Fruit fly (Drosophila melanogaster): Measurements from ENCODE around the gene Cse1.

Cse1 gene

dm6 chr2L:16819714-16820113, 5.3 kb downstream of the Cse1 start (continued):
- TF ChIP-seq CG12942 (GFP tag; optimal IDR thresholded peaks at IDR 0.05) (no peak), Drgx (GFP tag; IDR thresholded peaks at IDR 0.05) (no peak), CG17359 (tag; optimal IDR thresholded peaks at IDR 0.05) (peak; percentile 14), C15 (GFP tag; IDR thresholded peaks at IDR 0.05) (no peak), lola (GFP tag; optimal IDR thresholded peaks at IDR 0.05) (no peak), CG34376 (GFP tag; optimal IDR thresholded peaks at IDR 0.05) (peak; percentile 71), dmrt11E (tag; optimal IDR thresholded peaks at IDR 0.05) (no peak), CG4328 (GFP tag; optimal IDR thresholded peaks at IDR 0.05) (no peak), CG6689 (GFP tag; IDR thresholded peaks at IDR 0.05) (no peak), tup (GFP tag; optimal IDR thresholded peaks at IDR 0.05) (no peak), Spps (tag; optimal IDR thresholded peaks at IDR 0.05) (no peak), Jarid2 (GFP tag; optimal IDR thresholded peaks at IDR 0.05) (no peak), CG1832 (GFP tag; optimal IDR thresholded peaks at IDR 0.05) (no peak), her (GFP tag; optimal IDR thresholded peaks at IDR 0.05) (no peak), disco-r (GFP tag; optimal IDR thresholded peaks at IDR 0.05) (no peak), stc (GFP tag; IDR thresholded peaks at IDR 0.05) (no peak), CG8478 (optimal IDR thresholded peaks at IDR 0.05) (no peak), HLH54F (GFP tag; optimal IDR thresholded peaks at IDR 0.05) (no peak), kah (GFP tag; optimal IDR thresholded peaks at IDR 0.05) (peak; percentile 4), CHES-1-like (GFP tag; optimal IDR thresholded peaks at IDR 0.05) (no peak), jigr1 (GFP tag; IDR thresholded peaks at IDR 0.05) (no peak), CG17186 (GFP tag; optimal IDR thresholded peaks at IDR 0.05) (no peak), cwo (GFP tag; optimal IDR thresholded peaks at IDR 0.05) (no peak), bowl (GFP tag; IDR thresholded peaks at IDR 0.05) (no peak), gt (GFP tag; IDR thresholded peaks at IDR 0.05) (no peak), CG4424 (GFP tag; optimal IDR thresholded peaks at IDR 0.05) (no peak), az2 (GFP tag; optimal IDR thresholded peaks at IDR 0.05) (no peak), CG7987 (GFP tag; optimal IDR thresholded peaks at IDR 0.05) (no peak), grn (GFP tag; optimal IDR thresholded peaks at IDR 0.05) (peak; percentile 32), Rx (GFP tag; IDR thresholded peaks at IDR 0.05) (no peak), bcd (GFP tag; optimal IDR thresholded peaks at IDR 0.05) (no peak), CG10543 (GFP tag; optimal IDR thresholded peaks at IDR 0.05) (peak; percentile 52), CG6654 (GFP tag; optimal IDR thresholded peaks at IDR 0.05) (no peak), sr (GFP tag; IDR thresholded peaks at IDR 0.05) (no peak), CG14014 (GFP tag; IDR thresholded peaks at IDR 0.05) (peak; percentile 40; the same call in 1 of the 2 replicates), CG12219 (GFP tag; optimal IDR thresholded peaks at IDR 0.05) (peak; percentile 31), Tbp (GFP tag; optimal IDR thresholded peaks at IDR 0.05) (no peak), CG10366 (GFP tag; IDR thresholded peaks at IDR 0.05) (no peak), CG4617 (GFP tag; optimal IDR thresholded peaks at IDR 0.05; ENCODE audit: borderline replicate concordance) (no peak), CG9215 (GFP tag; IDR thresholded peaks at IDR 0.05) (no peak), Nf-YA (GFP tag; IDR thresholded peaks at IDR 0.05) (no peak), wor (GFP tag; IDR thresholded peaks at IDR 0.05) (no peak), pb (GFP tag; optimal IDR thresholded peaks at IDR 0.05) (no peak), CG10654 (GFP tag; optimal IDR thresholded peaks at IDR 0.05) (no peak), pnt (GFP tag; optimal IDR thresholded peaks at IDR 0.05) (no peak), Dref (GFP tag; IDR thresholded peaks at IDR 0.05) (no peak), CG5180 (GFP tag; optimal IDR thresholded peaks at IDR 0.05) (no peak), eyg (GFP tag; optimal IDR thresholded peaks at IDR 0.05) (no peak), E2f2 (GFP tag; IDR thresholded peaks at IDR 0.05) (no peak), CG7745 (tag; optimal IDR thresholded peaks at IDR 0.05) (no peak), fu2 (GFP tag; optimal IDR thresholded peaks at IDR 0.05) (no peak), sug (tag; optimal IDR thresholded peaks at IDR 0.05) (peak; percentile 83), CG5245 (GFP tag; optimal IDR thresholded peaks at IDR 0.05) (no peak)
